Worm (Caenorhabditis elegans) whole organism, L1 larva: ENCODE data around the gene B0334.5.

Experiments used
- C04F5.9 ChIP-seq: sonication (generic microtip); optimal IDR thresholded peaks from 2 replicates; lab custom pipeline; 2016; ENCODE audit warnings: missing genetic modification characterization, missing compliant biosample characterization
- C16A3.4 ChIP-seq: fragments of 150-350 bp; optimal IDR thresholded peaks from 2 replicates; lab custom pipeline; 2014; ENCODE audit warnings: missing biosample characterization, missing genetic modification characterization
- Y116A8C.19 ChIP-seq: sonication (generic microtip); optimal IDR thresholded peaks from 2 replicates; lab custom pipeline; 2016; ENCODE audit warnings: missing compliant biosample characterization, missing genetic modification characterization, borderline replicate concordance
- aha-1 ChIP-seq: fragments of 150-350 bp; optimal IDR thresholded peaks from 2 replicates; lab custom pipeline; 2014; ENCODE audit warnings: missing biosample characterization, missing genetic modification characterization
- alr-1 ChIP-seq: fragments of 200-800 bp; sonication (Bioruptor generic); optimal IDR thresholded peaks from 2 replicates; lab custom pipeline; 2018; ENCODE audit warnings: borderline replicate concordance, mild to moderate bottlenecking, missing genetic modification characterization, missing compliant biosample characterization
- blmp-1 ChIP-seq: fragments of 150-350 bp; optimal IDR thresholded peaks from 2 replicates; lab custom pipeline; 2014; ENCODE audit warnings: missing biosample characterization, missing genetic modification characterization
- ces-1 ChIP-seq: fragments of 150-350 bp; optimal IDR thresholded peaks from 2 replicates; lab custom pipeline; 2014; ENCODE audit warnings: missing biosample characterization, missing genetic modification reagents, missing genetic modification characterization
- dpl-1 ChIP-seq, 3 experiments: fragments of 150-350 bp in 2 of 3; sonication (generic microtip) in 1 of 3; optimal IDR thresholded peaks; 2 replicates each; lab custom pipeline; 2014 to 2017; ENCODE audit warnings: missing biosample characterization in 3 of 3, missing genetic modification characterization in 3 of 3, missing genetic modification reagents in 3 of 3
- dsc-1 ChIP-seq: sonication (generic microtip); optimal IDR thresholded peaks from 2 replicates; lab custom pipeline; 2016; ENCODE audit warnings: mild to moderate bottlenecking, missing genetic modification characterization, missing compliant biosample characterization
- efl-1 ChIP-seq, 4 experiments: fragments of 150-350 bp; optimal IDR thresholded peaks in 3 of 4; peaks in 1 of 4; 1 replicate in 1 of 4; 2 replicates in 3 of 4; lab custom pipeline; 2014; ENCODE audit warnings: missing biosample characterization in 2 of 4, missing genetic modification characterization in 2 of 4, missing genetic modification reagents in 2 of 4
- elt-2 ChIP-seq: sonication (generic microtip); optimal IDR thresholded peaks from 2 replicates; lab custom pipeline; 2016; ENCODE audit warnings: missing genetic modification characterization, mild to moderate bottlenecking, inconsistent platforms, missing compliant biosample characterization, missing genetic modification reagents
- ets-5 ChIP-seq: fragments of 200-800 bp; sonication (Bioruptor generic); IDR thresholded peaks from 2 replicates; pipeline ENCODE4 v1.3.6; 2022; ENCODE audit warnings: missing genetic modification characterization, missing compliant biosample characterization
- fkh-10 ChIP-seq: sonication (generic microtip); optimal IDR thresholded peaks from 2 replicates; lab custom pipeline; 2017; ENCODE audit warnings: missing biosample characterization, missing genetic modification reagents, missing genetic modification characterization
- fos-1 ChIP-seq: fragments of 150-350 bp; optimal IDR thresholded peaks from 2 replicates; lab custom pipeline; 2014; ENCODE audit warnings: missing biosample characterization, missing genetic modification characterization
- grh-1 ChIP-seq: fragments of 200-800 bp; sonication (Bioruptor generic); IDR thresholded peaks from 2 replicates; pipeline ENCODE4 v1.3.6; 2022; ENCODE audit warnings: missing genetic modification reagents, missing genetic modification characterization, missing compliant biosample characterization
- hlh-17 ChIP-seq: fragments of 200-800 bp; sonication (Bioruptor generic); optimal IDR thresholded peaks from 2 replicates; lab custom pipeline; 2018; ENCODE audit warnings: missing genetic modification characterization, mild to moderate bottlenecking, missing compliant biosample characterization, moderate library complexity, borderline replicate concordance
- hlh-4 ChIP-seq: sonication (generic microtip); optimal IDR thresholded peaks from 2 replicates; lab custom pipeline; 2016; ENCODE audit warnings: mild to moderate bottlenecking, missing genetic modification characterization, missing compliant biosample characterization
- hpl-2 ChIP-seq: fragments of 150-350 bp; optimal IDR thresholded peaks from 2 replicates; lab custom pipeline; 2014; ENCODE audit warnings: missing biosample characterization, missing genetic modification reagents, missing genetic modification characterization
- lin-13 ChIP-seq: fragments of 150-350 bp; optimal IDR thresholded peaks from 2 replicates; lab custom pipeline; 2014; ENCODE audit warnings: missing biosample characterization, missing genetic modification reagents, missing genetic modification characterization
- lin-35 ChIP-seq, 2 experiments: fragments of 150-350 bp; optimal IDR thresholded peaks; 2 replicates each; lab custom pipeline; 2014; ENCODE audit warnings: missing biosample characterization in 2 of 2, missing genetic modification characterization in 2 of 2, missing genetic modification reagents in 2 of 2
- lin-39 ChIP-seq: fragments of 150-350 bp; optimal IDR thresholded peaks from 2 replicates; lab custom pipeline; 2014; ENCODE audit warnings: missing biosample characterization, missing genetic modification reagents, missing genetic modification characterization
- lir-3 ChIP-seq: sonication (generic microtip); optimal IDR thresholded peaks from 2 replicates; lab custom pipeline; 2016; ENCODE audit warnings: mild to moderate bottlenecking, missing genetic modification characterization, moderate library complexity, missing compliant biosample characterization; ENCODE audit not compliant: poor library complexity
- mef-2 ChIP-seq: fragments of 150-350 bp; optimal IDR thresholded peaks from 2 replicates; lab custom pipeline; 2014; ENCODE audit warnings: missing biosample characterization, missing genetic modification characterization
- mep-1 ChIP-seq: fragments of 150-350 bp; optimal IDR thresholded peaks from 2 replicates; lab custom pipeline; 2014; ENCODE audit warnings: missing biosample characterization, missing genetic modification characterization
- nhr-19 ChIP-seq: fragments of 200-800 bp; sonication (Bioruptor generic); conservative IDR thresholded peaks from 2 replicates; pipeline ENCODE4 v1.3.6; 2022; ENCODE audit warnings: missing genetic modification characterization, missing compliant biosample characterization
- nhr-237 ChIP-seq: fragments of 150-350 bp; optimal IDR thresholded peaks from 2 replicates; lab custom pipeline; 2014; ENCODE audit warnings: missing biosample characterization, missing genetic modification characterization
- nhr-47 ChIP-seq: sonication (generic microtip); optimal IDR thresholded peaks from 2 replicates; lab custom pipeline; 2016; ENCODE audit warnings: mild to moderate bottlenecking, missing genetic modification characterization, moderate library complexity, missing compliant biosample characterization
- nhr-71 ChIP-seq: sonication (generic microtip); optimal IDR thresholded peaks from 2 replicates; lab custom pipeline; 2016; ENCODE audit warnings: mild to moderate bottlenecking, missing genetic modification characterization, moderate library complexity, missing compliant biosample characterization
- nhr-84 ChIP-seq: sonication (generic microtip); optimal IDR thresholded peaks from 2 replicates; lab custom pipeline; 2017; ENCODE audit warnings: missing biosample characterization, missing genetic modification characterization
- nhr-85 ChIP-seq: sonication (generic microtip); peaks from one replicate; lab custom pipeline; 2016; ENCODE audit warnings: missing genetic modification characterization, inconsistent platforms, missing compliant biosample characterization
- pax-3 ChIP-seq: fragments of 200-800 bp; sonication (Bioruptor generic); optimal IDR thresholded peaks from 2 replicates; lab custom pipeline; 2018; ENCODE audit warnings: mild to moderate bottlenecking, missing genetic modification characterization, moderate library complexity, missing compliant biosample characterization
- pqm-1 ChIP-seq: sonication (generic microtip); optimal IDR thresholded peaks from 3 replicates; lab custom pipeline; 2017; ENCODE audit warnings: missing biosample characterization, missing genetic modification characterization
- skn-1 ChIP-seq: fragments of 150-350 bp; optimal IDR thresholded peaks from 2 replicates; lab custom pipeline; 2014; ENCODE audit warnings: missing biosample characterization, missing genetic modification characterization
- sptf-1 ChIP-seq: fragments of 150-350 bp; optimal IDR thresholded peaks from 2 replicates; lab custom pipeline; 2014; ENCODE audit warnings: missing biosample characterization, missing genetic modification characterization
- tbx-2 ChIP-seq: sonication (generic microtip); optimal IDR thresholded peaks from 2 replicates; lab custom pipeline; 2016; ENCODE audit warnings: missing genetic modification characterization, missing compliant biosample characterization
- tlp-1 ChIP-seq: fragments of 150-350 bp; optimal IDR thresholded peaks from 2 replicates; lab custom pipeline; 2014; ENCODE audit warnings: missing biosample characterization, missing genetic modification characterization
- unc-130 ChIP-seq: fragments of 150-350 bp; optimal IDR thresholded peaks from 2 replicates; lab custom pipeline; 2017; ENCODE audit warnings: missing biosample characterization, missing genetic modification characterization, inconsistent platforms
- unc-30 ChIP-seq: sonication (generic microtip); optimal IDR thresholded peaks from 2 replicates; lab custom pipeline; 2017; ENCODE audit warnings: missing biosample characterization, missing genetic modification characterization
- unc-86 ChIP-seq: sonication (generic microtip); optimal IDR thresholded peaks from 2 replicates; lab custom pipeline; 2016; ENCODE audit warnings: missing genetic modification characterization, missing compliant biosample characterization
- ztf-11 ChIP-seq, 2 experiments: sonication (generic microtip); optimal IDR thresholded peaks; 2 replicates each; lab custom pipeline; 2016 to 2017; ENCODE audit warnings: missing genetic modification characterization in 2 of 2, missing biosample characterization in 1 of 2, missing compliant biosample characterization in 1 of 2
- ztf-4 ChIP-seq: fragments of 150-350 bp; optimal IDR thresholded peaks from 2 replicates; lab custom pipeline; 2014; ENCODE audit warnings: missing biosample characterization, missing genetic modification characterization

The B0334.5 gene

DNA sequence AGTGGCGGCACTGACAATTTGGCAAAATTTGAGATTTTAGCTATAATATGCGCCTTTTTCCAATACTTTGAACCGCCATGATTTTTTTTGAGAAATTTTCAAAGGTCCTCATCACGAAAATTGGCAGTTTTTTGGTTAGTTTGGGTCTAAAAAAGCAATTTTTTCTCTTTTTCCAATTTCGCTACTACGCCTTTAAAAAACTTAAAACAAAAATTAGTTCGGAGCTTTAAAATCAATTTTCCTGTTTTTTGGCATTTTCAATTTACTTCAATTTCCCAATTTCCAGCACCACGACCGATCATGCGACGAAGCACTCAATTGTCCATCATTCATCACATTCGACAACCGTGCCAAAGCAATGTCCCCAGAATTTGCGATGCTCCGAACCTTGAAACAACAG, at the start of gene B0334.5:
TSS of gene B0334.5 (plus strand) at position 301 of the 400 bp plus-strand sequence.
- TF ChIP-seq lin-13 (GFP tag; lab: Kevin White, UChicago): no peak
- TF ChIP-seq, all 84 proteins: peak for 0

DNA sequence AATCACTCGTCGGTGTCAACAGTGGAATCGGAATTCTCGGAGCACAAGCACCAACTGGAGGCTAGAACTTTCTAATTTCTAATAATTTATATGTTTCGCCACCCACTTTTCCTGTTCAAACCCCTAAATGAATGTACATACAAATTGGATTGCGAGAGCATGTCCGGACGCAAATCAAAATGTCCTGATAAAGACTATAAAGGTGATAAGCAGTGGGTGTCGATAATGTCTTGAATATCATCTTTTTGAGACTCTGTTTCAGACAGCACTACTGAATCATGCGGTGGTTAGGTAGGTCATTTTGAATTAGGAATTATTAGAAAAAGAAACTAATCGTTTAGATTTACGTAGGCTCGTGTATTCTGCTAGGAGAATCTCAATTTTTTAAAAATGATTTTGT, 48.7 kb upstream of the B0334.5 start, which contains the start of gene W02B12.1:
TSS of gene W02B12.1 (plus strand) at position 269 of the 400 bp plus-strand sequence.
- peak; percentile 57 for TF ChIP-seq elt-2 (tag; lab: Kevin White, UChicago)
- no peak for TF ChIP-seq dsc-1 (tag; lab: Kevin White, UChicago)

DNA sequence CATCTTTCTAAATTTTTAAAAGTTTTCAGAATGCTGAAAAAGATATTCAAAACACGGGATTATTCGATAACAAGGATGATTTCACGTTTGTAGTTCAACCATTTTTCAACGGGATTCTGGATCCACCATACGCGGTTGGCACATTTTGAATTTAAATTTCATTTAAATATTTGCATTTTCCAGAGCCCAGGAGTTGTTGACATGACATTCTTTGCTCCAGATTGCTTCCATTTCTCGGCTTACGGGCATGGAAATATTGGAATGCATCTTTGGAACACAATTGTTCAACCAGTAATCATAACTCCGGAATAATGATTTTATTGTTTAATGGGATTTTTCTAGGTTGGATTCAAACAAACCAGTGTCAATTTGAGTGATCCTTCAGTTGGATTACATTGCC, 46.6 kb upstream of the B0334.5 start:
- TF ChIP-seq efl-1 (optimal IDR thresholded peaks at IDR 0.05; lab: Kevin White, UChicago) (no peak), efl-1 (GFP tag; optimal IDR thresholded peaks at IDR 0.05 in 1 of 2; lab: Kevin White, UChicago) (peak in 1 of 2 experiments; percentile 26), C04F5.9 (tag; lab: Kevin White, UChicago) (no peak)

DNA sequence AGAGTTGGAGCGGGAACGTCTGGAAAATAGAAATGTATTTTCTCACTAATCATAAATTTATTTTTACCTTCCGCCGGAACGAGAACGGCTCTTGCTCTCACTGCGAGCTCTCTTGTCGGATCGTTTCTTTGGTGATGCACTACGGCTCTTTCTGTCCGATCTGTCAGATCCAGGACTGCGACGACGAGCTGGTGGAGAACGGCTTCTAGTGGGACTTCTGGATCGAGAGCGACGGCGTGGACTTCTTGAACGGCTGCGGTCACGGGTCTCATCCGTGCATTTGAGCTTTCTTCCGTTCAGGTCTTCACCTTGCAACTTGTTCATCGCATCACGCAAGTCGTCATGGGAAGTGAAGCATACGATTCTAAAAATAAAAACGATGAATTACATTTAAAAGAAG, 45.7 kb upstream of the B0334.5 start:
- TF ChIP-seq pqm-1 (tag; lab: Kevin White, UChicago) (no peak), nhr-237 (tag; lab: Kevin White, UChicago) (no peak), dsc-1 (tag; lab: Kevin White, UChicago) (no peak), blmp-1 (no peak), alr-1 (tag; lab: Kevin White, UChicago) (no peak), C16A3.4 (tag; lab: Kevin White, UChicago) (no peak), hlh-4 (tag; lab: Kevin White, UChicago) (no peak), nhr-85 (tag; lab: Kevin White, UChicago) (no peak), skn-1 (no peak), tbx-2 (no peak), lin-39 (tag; lab: Kevin White, UChicago) (no peak), hlh-17 (GFP tag; lab: Kevin White, UChicago) (no peak), aha-1 (no peak), nhr-47 (no peak), ces-1 (no peak)

DNA sequence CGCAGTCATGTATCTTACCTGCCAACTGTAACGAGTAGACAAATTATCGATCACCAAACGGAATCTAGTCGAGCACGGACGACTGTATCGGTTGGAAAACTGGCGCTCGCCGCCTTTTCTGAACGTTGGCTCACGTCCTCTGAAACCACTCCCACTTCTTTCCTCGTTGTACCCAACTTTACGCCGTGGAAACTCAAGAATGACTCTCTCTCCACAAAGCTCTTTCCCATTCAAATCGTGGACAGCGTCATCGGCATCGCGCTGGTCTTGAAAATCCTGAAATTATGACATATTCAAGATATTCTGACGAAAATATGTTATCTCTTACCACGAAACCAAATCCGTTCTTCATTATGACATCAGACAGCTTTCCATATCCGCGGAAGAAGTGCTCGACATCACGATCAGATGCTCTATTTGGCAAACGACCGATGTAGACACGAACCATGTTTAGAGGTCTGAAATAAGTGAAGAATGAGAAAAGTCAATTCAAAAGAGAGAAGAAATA, 44.9 kb upstream of the B0334.5 start, which contains the start of gene rsp-2:
TSS of gene rsp-2 (minus strand) at position 458 of the 508 bp plus-strand sequence.
- no peak for TF ChIP-seq mep-1 (tag; lab: Kevin White, UChicago)
- no peak for TF ChIP-seq unc-86
- no peak for TF ChIP-seq grh-1 (GFP tag; lab: Robert Waterston, UW)
- no peak for TF ChIP-seq nhr-84 (tag; lab: Kevin White, UChicago)
- no peak for TF ChIP-seq efl-1 (optimal IDR thresholded peaks at IDR 0.05; lab: Kevin White, UChicago)
- no peak for TF ChIP-seq efl-1 (GFP tag; optimal IDR thresholded peaks at IDR 0.05 in 1 of 2; lab: Kevin White, UChicago)
- TF ChIP-seq lir-3 (tag; lab: Kevin White, UChicago): no peak
- no peak for TF ChIP-seq C04F5.9 (tag; lab: Kevin White, UChicago)
- TF ChIP-seq dpl-1 (GFP tag; optimal IDR thresholded peaks at IDR 0.05; lab: Kevin White, UChicago): no peak
- TF ChIP-seq mef-2 (tag; lab: Kevin White, UChicago): no peak
- no peak for TF ChIP-seq nhr-237 (tag; lab: Kevin White, UChicago)
- TF ChIP-seq unc-130: no peak
- no peak for TF ChIP-seq nhr-71
- TF ChIP-seq lin-35 (GFP tag; optimal IDR thresholded peaks at IDR 0.05; lab: Kevin White, UChicago): no peak
- no peak for TF ChIP-seq pax-3 (tag; lab: Kevin White, UChicago)
- no peak for TF ChIP-seq nhr-19 (GFP tag; lab: Robert Waterston, UW)

DNA sequence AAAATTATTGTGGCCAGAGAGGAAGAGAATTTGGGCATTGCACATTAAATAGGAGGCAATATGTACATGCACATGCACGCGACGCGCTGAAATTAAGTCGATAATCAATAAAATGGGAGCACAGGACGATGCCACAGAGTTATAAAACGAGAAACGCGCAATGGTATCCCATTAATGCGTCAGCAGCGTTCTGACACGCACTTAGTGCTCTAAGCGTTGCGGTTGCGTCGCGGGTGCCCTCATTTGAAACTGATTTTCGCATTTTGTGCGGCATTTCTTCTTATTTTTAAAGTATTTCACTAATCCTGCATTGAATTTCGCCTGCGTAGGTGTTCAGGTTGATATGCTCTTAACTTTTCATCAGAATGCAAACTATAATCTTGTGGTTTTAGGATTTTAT, 44.4 kb upstream of the B0334.5 start, which contains the start of gene rsp-1:
TSS of gene rsp-1 (plus strand) at position 338 of the 400 bp plus-strand sequence.
- TF ChIP-seq ets-5 (no peak), ztf-11 (tag; optimal IDR thresholded peaks at IDR 0.05; lab: Kevin White, UChicago) (peak in 1 of 2 experiments; percentile 71), sptf-1 (tag; lab: Kevin White, UChicago) (no peak), fkh-10 (GFP tag; lab: Kevin White, UChicago) (peak; percentile 57), Y116A8C.19 (tag; lab: Kevin White, UChicago) (no peak), unc-30 (no peak), dsc-1 (tag; lab: Kevin White, UChicago) (peak; percentile 89), elt-2 (tag; lab: Kevin White, UChicago) (peak; percentile 76), fos-1 (tag; lab: Kevin White, UChicago) (peak; percentile 78), ztf-4 (tag; lab: Kevin White, UChicago) (peak; percentile 84), blmp-1 (peak; percentile 27), skn-1 (peak; percentile 83), nhr-84 (tag; lab: Kevin White, UChicago) (no peak), unc-86 (peak; percentile 83), C04F5.9 (tag; lab: Kevin White, UChicago) (peak; percentile 82), grh-1 (GFP tag; lab: Robert Waterston, UW) (peak; percentile 80), tlp-1 (tag; lab: Kevin White, UChicago) (no peak), nhr-71 (peak; percentile 93), hpl-2 (GFP tag; lab: Kevin White, UChicago) (peak; percentile 80)
